Worm (Caenorhabditis elegans): Measurements from ENCODE around the gene nhr-257.

DNA sequence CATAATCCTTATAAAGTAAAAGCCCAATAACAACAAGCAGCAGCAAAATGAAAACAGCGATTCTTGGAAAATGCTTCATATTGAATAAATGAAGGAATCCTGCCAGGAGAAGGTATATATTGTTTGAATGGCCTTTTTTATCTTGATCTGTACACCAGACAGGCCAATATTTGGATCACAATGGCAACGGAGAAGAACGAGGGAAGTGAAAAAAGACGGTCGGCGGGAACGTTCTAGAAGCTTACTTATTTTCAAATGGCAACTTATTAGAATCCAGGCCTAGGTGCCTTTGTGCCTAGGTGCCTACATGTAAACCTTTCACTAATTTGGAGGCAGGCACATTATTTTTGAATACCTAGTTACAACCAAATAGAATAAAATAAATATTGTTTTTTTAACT, 25.0 kb upstream of the nhr-257 start, which contains the start of gene F54D10.8:
- TF ChIP-seq unc-62 (GFP tag; optimal IDR thresholded peaks at IDR 0.05) (no peak), unc-39 (tag; optimal IDR thresholded peaks at IDR 0.05) (no peak), blmp-1 (tag; optimal IDR thresholded peaks at IDR 0.05) (no peak), nhr-28 (tag; optimal IDR thresholded peaks at IDR 0.05) (no peak), ces-1 (GFP tag; optimal IDR thresholded peaks at IDR 0.05) (no peak)

Data from whole organism, mixed stage, embryonic.